Worm (Caenorhabditis elegans) whole organism, L3 larva: Measurements from ENCODE around the gene Y38H6C.13.

Experiments
- ZK546.5 ChIP-seq: sonication (generic microtip); optimal IDR thresholded peaks from 2 replicates; lab custom pipeline; 2017; ENCODE audit warnings: missing biosample characterization, missing genetic modification characterization
- ceh-16 ChIP-seq: sonication (generic microtip); optimal IDR thresholded peaks from 2 replicates; lab custom pipeline; 2017; ENCODE audit warnings: missing biosample characterization, missing genetic modification characterization
- lin-39 ChIP-seq: fragments of 150-350 bp; optimal IDR thresholded peaks from 2 replicates; lab custom pipeline; 2018; ENCODE audit warnings: missing biosample characterization, missing genetic modification reagents, missing genetic modification characterization
- mdl-1 ChIP-seq: fragments of 150-350 bp; optimal IDR thresholded peaks from 2 replicates; lab custom pipeline; 2014; ENCODE audit warnings: missing biosample characterization, missing genetic modification characterization
- nhr-76 ChIP-seq: fragments of 150-350 bp; sonication (generic microtip); optimal IDR thresholded peaks from 5 replicates; lab custom pipeline; 2014; ENCODE audit warnings: missing biosample characterization, missing genetic modification characterization
- nhr-77 ChIP-seq: fragments of 150-350 bp; optimal IDR thresholded peaks from 2 replicates; lab custom pipeline; 2014; ENCODE audit warnings: missing biosample characterization, missing genetic modification characterization
- skn-1 ChIP-seq: fragments of 150-350 bp; optimal IDR thresholded peaks from 2 replicates; lab custom pipeline; 2014; ENCODE audit warnings: missing biosample characterization, missing genetic modification characterization
- tbx-2 ChIP-seq: sonication (generic microtip); optimal IDR thresholded peaks from 2 replicates; lab custom pipeline; 2016; ENCODE audit warnings: mild to moderate bottlenecking, missing genetic modification characterization, missing compliant biosample characterization
- ztf-4 ChIP-seq: fragments of 150-350 bp; optimal IDR thresholded peaks from 2 replicates; lab custom pipeline; 2014; ENCODE audit warnings: missing biosample characterization, missing genetic modification characterization

DNA sequence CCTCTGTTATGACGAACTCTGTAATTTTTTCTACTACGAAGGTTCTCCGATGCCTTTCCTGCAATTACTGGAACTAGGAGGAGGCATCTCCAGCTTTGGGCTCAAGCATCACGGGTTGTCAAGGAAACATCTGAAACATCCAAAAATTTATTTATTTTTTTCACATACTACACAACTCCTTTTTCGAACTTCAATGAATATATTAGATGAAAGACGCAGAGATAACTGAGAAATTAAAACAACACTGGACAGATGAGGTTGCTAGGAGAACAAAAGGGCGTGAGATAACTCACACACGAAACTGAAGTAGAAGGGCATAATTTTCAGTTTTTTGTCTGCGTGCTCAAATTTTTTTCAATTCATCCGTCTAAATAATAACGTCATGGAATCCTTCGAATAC, at the start of gene Y38H6C.13:
- TF ChIP-seq tbx-2 (tag; lab: Kevin White, UChicago) (no peak), mdl-1 (no peak), nhr-76 (tag; lab: Kevin White, UChicago) (no peak), ztf-4 (tag; lab: Kevin White, UChicago) (no peak), ZK546.5 (no peak), ceh-16 (tag; lab: Kevin White, UChicago) (no peak), skn-1 (tag; lab: Kevin White, UChicago) (no peak), nhr-77 (no peak), lin-39 (tag; lab: Kevin White, UChicago) (no peak)
